Fruit fly (Drosophila melanogaster) whole organism, prepupa: ENCODE measurements around the gene Duox.

Experiments
- Blimp-1 ChIP-seq: fragments of 200-800 bp; sonication (Bioruptor generic); optimal IDR thresholded peaks from 3 replicates; lab custom pipeline; 2017; ENCODE audit warnings: missing biosample characterization, missing genetic modification characterization, mild to moderate bottlenecking, moderate library complexity, missing genetic modification reagents
- CG10631 ChIP-seq: fragments of 200-800 bp; sonication (Bioruptor generic); optimal IDR thresholded peaks from 2 replicates; lab custom pipeline; 2016; ENCODE audit warnings: missing biosample characterization, missing genetic modification characterization
- CG11294 ChIP-seq: fragments of 200-800 bp; sonication (Bioruptor generic); IDR thresholded peaks from 2 replicates; pipeline ENCODE4 v1.3.6; 2022; ENCODE audit warnings: missing biosample characterization, missing genetic modification characterization
- CG11902 ChIP-seq: fragments of 200-800 bp; sonication (Bioruptor generic); optimal IDR thresholded peaks from 3 replicates; lab custom pipeline; 2016; ENCODE audit warnings: missing biosample characterization, missing genetic modification characterization
- CG15336 ChIP-seq: fragments of 200-800 bp; sonication (Bioruptor generic); IDR thresholded peaks from 2 replicates; pipeline ENCODE4 v1.3.6; 2022; ENCODE audit warnings: missing biosample characterization, missing genetic modification characterization
- CG1621 ChIP-seq: fragments of 200-800 bp; sonication (Bioruptor generic); optimal IDR thresholded peaks from 3 replicates; lab custom pipeline; 2018; ENCODE audit warnings: missing biosample characterization, mild to moderate bottlenecking, missing genetic modification characterization
- CG31627 ChIP-seq: fragments of 200-800 bp; sonication (Bioruptor generic); optimal IDR thresholded peaks from 3 replicates; lab custom pipeline; 2016; ENCODE audit warnings: missing biosample characterization, missing genetic modification characterization
- CG32006 ChIP-seq: fragments of 200-800 bp; sonication (Bioruptor generic); optimal IDR thresholded peaks from 3 replicates; lab custom pipeline; 2017; ENCODE audit warnings: missing biosample characterization, mild to moderate bottlenecking, missing genetic modification characterization
- CG6163 ChIP-seq: fragments of 200-800 bp; sonication (Bioruptor generic); IDR thresholded peaks from 3 replicates; pipeline ENCODE4 v1.3.6; 2022; ENCODE audit warnings: missing biosample characterization, missing genetic modification characterization
- CG6276 ChIP-seq: fragments of 200-800 bp; sonication (Bioruptor generic); optimal IDR thresholded peaks from 2 replicates; lab custom pipeline; 2017; ENCODE audit warnings: missing biosample characterization, mild to moderate bottlenecking, missing genetic modification characterization
- CG6792 ChIP-seq: fragments of 200-800 bp; sonication (Bioruptor generic); optimal IDR thresholded peaks from 3 replicates; lab custom pipeline; 2016; ENCODE audit warnings: missing biosample characterization, missing genetic modification characterization
- CG6808 ChIP-seq: fragments of 200-800 bp; sonication (Bioruptor generic); optimal IDR thresholded peaks from 3 replicates; lab custom pipeline; 2017; ENCODE audit warnings: missing biosample characterization, missing genetic modification characterization, mild to moderate bottlenecking, moderate library complexity, missing genetic modification reagents
- CG6854 ChIP-seq: fragments of 200-800 bp; sonication (Bioruptor generic); optimal IDR thresholded peaks from 2 replicates; lab custom pipeline; 2017; ENCODE audit warnings: missing biosample characterization, mild to moderate bottlenecking, missing genetic modification characterization
- CG8119 ChIP-seq: fragments of 200-800 bp; sonication (Bioruptor generic); IDR thresholded peaks from 3 replicates; pipeline ENCODE4 v1.3.6; 2022; ENCODE audit warnings: missing biosample characterization, missing genetic modification characterization
- CG8319 ChIP-seq: fragments of 200-800 bp; sonication (Bioruptor generic); optimal IDR thresholded peaks from 3 replicates; lab custom pipeline; 2016; ENCODE audit warnings: missing biosample characterization, missing genetic modification characterization
- CG9139 ChIP-seq: fragments of 200-800 bp; sonication (Bioruptor generic); optimal IDR thresholded peaks from 3 replicates; lab custom pipeline; 2017; ENCODE audit warnings: missing biosample characterization, mild to moderate bottlenecking, missing genetic modification characterization
- Eip78C ChIP-seq: fragments of 200-800 bp; sonication (Bioruptor generic); peaks from one replicate; lab custom pipeline; 2016; ENCODE audit warnings: missing biosample characterization, missing genetic modification characterization
- Ets21C ChIP-seq: fragments of 200-800 bp; sonication (Bioruptor generic); optimal IDR thresholded peaks from 3 replicates; lab custom pipeline; 2016; ENCODE audit warnings: missing biosample characterization, missing genetic modification characterization
- Gug ChIP-seq: fragments of 200-800 bp; sonication (Bioruptor generic); IDR thresholded peaks from 2 replicates; pipeline ENCODE4 v1.3.6; 2022; ENCODE audit warnings: missing biosample characterization, missing genetic modification characterization
- Hr38 ChIP-seq: sonication (Bioruptor generic); optimal IDR thresholded peaks from 2 replicates; lab custom pipeline; 2016; ENCODE audit warnings: missing biosample characterization, missing genetic modification characterization
- Hr39 ChIP-seq: fragments of 200-800 bp; sonication (Bioruptor generic); optimal IDR thresholded peaks from 2 replicates; lab custom pipeline; 2016; ENCODE audit warnings: missing biosample characterization, missing genetic modification characterization
- Hr4 ChIP-seq: fragments of 200-800 bp; sonication (Bioruptor generic); optimal IDR thresholded peaks from 3 replicates; lab custom pipeline; 2016; ENCODE audit warnings: missing biosample characterization, missing genetic modification characterization
- Lpt ChIP-seq: fragments of 200-800 bp; sonication (Bioruptor generic); optimal IDR thresholded peaks from 3 replicates; lab custom pipeline; 2016; ENCODE audit warnings: missing biosample characterization, missing genetic modification characterization
- Met ChIP-seq: fragments of 200-800 bp; sonication (Bioruptor generic); optimal IDR thresholded peaks from 3 replicates; lab custom pipeline; 2016; ENCODE audit warnings: missing biosample characterization, missing genetic modification characterization
- OdsH ChIP-seq: fragments of 200-800 bp; sonication (Bioruptor generic); optimal IDR thresholded peaks from 3 replicates; lab custom pipeline; 2016; ENCODE audit warnings: missing biosample characterization, missing genetic modification characterization
- Smox ChIP-seq: fragments of 200-800 bp; sonication (Bioruptor generic); optimal IDR thresholded peaks from 3 replicates; lab custom pipeline; 2016; ENCODE audit warnings: missing biosample characterization, missing genetic modification characterization
- Sox102F ChIP-seq: fragments of 200-800 bp; sonication (Bioruptor generic); optimal IDR thresholded peaks from 2 replicates; lab custom pipeline; 2016; ENCODE audit warnings: missing biosample characterization, mild to moderate bottlenecking, missing genetic modification characterization
- Sox14 ChIP-seq: fragments of 200-800 bp; sonication (Bioruptor generic); optimal IDR thresholded peaks from 3 replicates; lab custom pipeline; 2016; ENCODE audit warnings: missing biosample characterization, missing genetic modification characterization
- achi ChIP-seq: fragments of 200-800 bp; sonication (Bioruptor generic); optimal IDR thresholded peaks from 3 replicates; lab custom pipeline; 2016; ENCODE audit warnings: missing biosample characterization, missing genetic modification characterization
- acj6 ChIP-seq: fragments of 200-800 bp; sonication (Bioruptor generic); optimal IDR thresholded peaks from 3 replicates; lab custom pipeline; 2016; ENCODE audit warnings: missing biosample characterization, missing genetic modification characterization
- dsx ChIP-seq: fragments of 200-800 bp; optimal IDR thresholded peaks from 3 replicates; lab custom pipeline; 2019; ENCODE audit warnings: missing biosample characterization, mild to moderate bottlenecking, missing genetic modification characterization, moderate library complexity; ENCODE audit not compliant: poor library complexity, severe bottlenecking
- eg ChIP-seq: fragments of 200-800 bp; sonication (Bioruptor generic); IDR thresholded peaks from 3 replicates; pipeline ENCODE4 v1.3.6; 2022; ENCODE audit warnings: missing biosample characterization, missing genetic modification characterization
- esn ChIP-seq: fragments of 200-800 bp; sonication (Bioruptor generic); optimal IDR thresholded peaks from 2 replicates; lab custom pipeline; 2016; ENCODE audit warnings: missing biosample characterization, mild to moderate bottlenecking, missing genetic modification characterization, moderate library complexity
- fd59A ChIP-seq: fragments of 200-800 bp; sonication (Bioruptor generic); optimal IDR thresholded peaks from 2 replicates; lab custom pipeline; 2017; ENCODE audit warnings: missing biosample characterization, mild to moderate bottlenecking, missing genetic modification characterization, missing genetic modification reagents
- fd85E ChIP-seq: fragments of 200-800 bp; sonication (Bioruptor generic); optimal IDR thresholded peaks from 3 replicates; lab custom pipeline; 2016; ENCODE audit warnings: missing biosample characterization, missing genetic modification characterization
- fkh ChIP-seq: fragments of 200-800 bp; sonication (Bioruptor generic); optimal IDR thresholded peaks from 3 replicates; lab custom pipeline; 2017; ENCODE audit warnings: missing biosample characterization, mild to moderate bottlenecking, missing genetic modification characterization, moderate library complexity
- spab ChIP-seq: fragments of 200-800 bp; sonication (Bioruptor generic); optimal IDR thresholded peaks from 2 replicates; lab custom pipeline; 2017; ENCODE audit warnings: missing biosample characterization, mild to moderate bottlenecking, missing genetic modification characterization, missing genetic modification reagents
- ss ChIP-seq, 2 experiments: fragments of 200-800 bp; sonication (Bioruptor generic); optimal IDR thresholded peaks; 2 replicates in 1 of 2; 3 replicates in 1 of 2; lab custom pipeline; 2017 to 2018; ENCODE audit warnings: mild to moderate bottlenecking in 2 of 2, missing biosample characterization in 2 of 2, missing genetic modification characterization in 2 of 2, moderate library complexity in 1 of 2

The Duox gene

dm6 chr2L:2769476-2770185, 60.4 kb downstream of the Duox start, which contains the start of the genes colt and HINT1 (continued):
- TF ChIP-seq CG9139 (peak; percentile 98), CG32006 (GFP tag; lab: Kevin White, UChicago) (peak; percentile 64), CG6276 (GFP tag; lab: Kevin White, UChicago) (peak; percentile 96), CG11294 (GFP tag; lab: Robert Waterston, UW) (no peak), Lpt (GFP tag; lab: Kevin White, UChicago) (peak; percentile 78), Gug (no peak), eg (peak; percentile 60; the same call in 1 of the 3 replicates), Sox102F (peak; percentile 40), CG11902 (GFP tag; lab: Kevin White, UChicago) (no peak), Blimp-1 (GFP tag; lab: Kevin White, UChicago) (no peak), Hr39 (no peak), CG8319 (GFP tag; lab: Kevin White, UChicago) (peak; percentile 0), Met (no peak), spab (peak; percentile 82), fkh (GFP tag; lab: Kevin White, UChicago) (no peak), esn (GFP tag; lab: Kevin White, UChicago) (peak; percentile 3), CG31627 (GFP tag; lab: Kevin White, UChicago) (no peak), CG15336 (GFP tag; lab: Robert Waterston, UW) (peak; percentile 74), ss (GFP tag; optimal IDR thresholded peaks at IDR 0.05; lab: Kevin White, UChicago) (peak; percentile 97 to 99), CG8119 (GFP tag; lab: Robert Waterston, UW) (peak; percentile 71; the same call in 2 of the 3 replicates), CG6808 (GFP tag; lab: Kevin White, UChicago) (peak; percentile 96), fd59A (no peak), CG6792 (GFP tag; lab: Kevin White, UChicago) (no peak), Hr4 (peak; percentile 71), acj6 (GFP tag; lab: Kevin White, UChicago) (peak; percentile 12), Smox (GFP tag; lab: Kevin White, UChicago) (no peak), fd85E (no peak), achi (GFP tag; lab: Kevin White, UChicago) (peak; percentile 47)

dm6 chr2L:2767627-2768026, 62.4 kb downstream of the Duox start, which contains the start of the genes Taf10b and Taf10:
Taf10b (minus strand) TSS chr2L:2767845.
Taf10 (plus strand) TSS chr2L:2767890.
- no peak for TF ChIP-seq Blimp-1 (GFP tag; lab: Kevin White, UChicago)
- no peak for TF ChIP-seq CG15336 (GFP tag; lab: Robert Waterston, UW)
- TF ChIP-seq CG1621 (tag; lab: Kevin White, UChicago): peak; percentile 99
- TF ChIP-seq Gug: no peak
- peak; percentile 72 for TF ChIP-seq dsx (GFP tag; lab: Kevin White, UChicago)
- TF ChIP-seq CG10631: no peak
- peak; percentile 39 for TF ChIP-seq CG6854 (GFP tag; lab: Kevin White, UChicago)
- no peak for TF ChIP-seq Hr38
- TF ChIP-seq esn (GFP tag; lab: Kevin White, UChicago): peak; percentile 37
- TF ChIP-seq OdsH: no peak
- TF ChIP-seq fkh (GFP tag; lab: Kevin White, UChicago): peak; percentile 88
- no peak for TF ChIP-seq Ets21C (GFP tag; lab: Kevin White, UChicago)
- TF ChIP-seq Sox14: peak; percentile 37
- TF ChIP-seq CG8319 (GFP tag; lab: Kevin White, UChicago): no peak
- peak; percentile 31 for TF ChIP-seq Eip78C (GFP tag; lab: Kevin White, UChicago)
- TF ChIP-seq CG6163 (GFP tag; lab: Robert Waterston, UW): 0 out of 3 replicates have a peak, but pooled peaks have one; percentile 23
